Worm (Caenorhabditis elegans) whole organism, midembryonic: ENCODE measurements around the gene Y49F6A.5.

ENCODE experiments used
- T22C8.4 ChIP-seq: fragments of 200-800 bp; sonication (Bioruptor generic); IDR thresholded peaks from 2 replicates; pipeline ENCODE4 v1.3.6; 2022; ENCODE audit warnings: missing genetic modification characterization, missing compliant biosample characterization
- cog-1 ChIP-seq: sonication (generic microtip); optimal IDR thresholded peaks from 2 replicates; lab custom pipeline; 2016; ENCODE audit warnings: missing genetic modification characterization, missing compliant biosample characterization
- klf-2 ChIP-seq: fragments of 200-800 bp; sonication (Bioruptor generic); conservative IDR thresholded peaks from 2 replicates; pipeline ENCODE4 v1.3.6; 2022; ENCODE audit warnings: missing genetic modification reagents, missing genetic modification characterization, missing compliant biosample characterization
- med-1 ChIP-seq: sonication (generic microtip); optimal IDR thresholded peaks from 2 replicates; lab custom pipeline; 2017; ENCODE audit warnings: missing genetic modification characterization, mild to moderate bottlenecking, missing compliant biosample characterization, antibody characterized with exemption, missing genetic modification reagents; ENCODE audit not compliant: insufficient read depth
- tab-1 ChIP-seq: fragments of 200-800 bp; sonication (Bioruptor generic); IDR thresholded peaks from 2 replicates; pipeline ENCODE4 v1.3.6; 2022; ENCODE audit warnings: missing genetic modification characterization, missing compliant biosample characterization
- ztf-29 ChIP-seq: fragments of 200-800 bp; sonication (Bioruptor generic); IDR thresholded peaks from 2 replicates; pipeline ENCODE4 v1.3.6; 2022; ENCODE audit warnings: missing genetic modification reagents, missing genetic modification characterization, missing compliant biosample characterization

DNA sequence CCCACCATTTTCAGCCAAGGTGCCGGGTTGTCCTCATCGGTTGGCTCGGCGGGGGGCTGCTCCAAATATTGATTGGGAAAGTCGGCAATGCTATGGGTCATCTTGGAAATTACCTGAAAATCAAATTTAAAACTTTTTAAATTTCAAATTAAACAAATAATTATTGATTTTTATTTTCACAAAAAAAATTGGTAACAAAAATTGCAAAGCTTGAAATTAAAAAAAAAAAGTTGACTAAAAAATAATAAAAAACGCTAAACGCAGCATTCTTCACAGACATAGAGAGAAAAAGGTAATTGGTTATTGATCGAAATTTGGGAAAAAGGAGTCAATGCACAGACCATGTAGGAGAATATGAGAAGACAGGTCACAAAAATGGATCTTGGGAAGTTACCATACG lies 10.9 kb downstream of the Y49F6A.5 start, which contains the start of gene Y49F6A.11:
- TF ChIP-seq ztf-29 (no peak), tab-1 (no peak), T22C8.4 (GFP tag; lab: Robert Waterston, UW) (no peak), med-1 (GFP tag; lab: Kevin White, UChicago) (no peak), klf-2 (no peak), cog-1 (tag; lab: Kevin White, UChicago) (no peak)
